Fruit fly (Drosophila melanogaster): ENCODE measurements around the gene rdgB.

The rdgB gene

dm6 chrX:13783534-13783949 lies 21.0 kb downstream of the rdgB start, which contains the start of gene inaE (continued):
- TF ChIP-seq ara (GFP tag; IDR thresholded peaks at IDR 0.05): peak; percentile 30; the same call in 1 of the 2 replicates
- TF ChIP-seq chif (GFP tag; optimal IDR thresholded peaks at IDR 0.05): no peak
- no peak for TF ChIP-seq Spps (tag; optimal IDR thresholded peaks at IDR 0.05)
- TF ChIP-seq Dfd (GFP tag; optimal IDR thresholded peaks at IDR 0.05): no peak
- peak; percentile 88 for TF ChIP-seq CG14710 (tag; optimal IDR thresholded peaks at IDR 0.05)
- TF ChIP-seq Hr78 (GFP tag; optimal IDR thresholded peaks at IDR 0.05): no peak
- TF ChIP-seq D19A (tag; optimal IDR thresholded peaks at IDR 0.05): peak; percentile 3
- no peak for TF ChIP-seq cato (GFP tag; optimal IDR thresholded peaks at IDR 0.05; ENCODE audit: borderline replicate concordance)
- TF ChIP-seq en (GFP tag; optimal IDR thresholded peaks at IDR 0.05): no peak
- no peak for TF ChIP-seq HmgD (GFP tag; optimal IDR thresholded peaks at IDR 0.05)
- peak in 1 of 3 experiments; percentile 63 for TF ChIP-seq Stat92E (GFP tag; optimal IDR thresholded peaks at IDR 0.05)
- TF ChIP-seq ham (GFP tag; IDR thresholded peaks at IDR 0.05): no peak
- TF ChIP-seq Scr (GFP tag; IDR thresholded peaks at IDR 0.05; ENCODE audit: partially characterized antibody): peak; percentile 41
- TF ChIP-seq Max (GFP tag; optimal IDR thresholded peaks at IDR 0.05): no peak
- peak; percentile 17 for TF ChIP-seq MESR4 (GFP tag; optimal IDR thresholded peaks at IDR 0.05)
- TF ChIP-seq CG8765 (GFP tag; IDR thresholded peaks at IDR 0.05): no peak
- TF ChIP-seq grn (GFP tag; optimal IDR thresholded peaks at IDR 0.05): peak; percentile 14
- no peak for TF ChIP-seq ind (GFP tag; optimal IDR thresholded peaks at IDR 0.05)
- no peak for TF ChIP-seq CG14667 (GFP tag; IDR thresholded peaks at IDR 0.05)
- no peak for TF ChIP-seq sd (tag; optimal IDR thresholded peaks at IDR 0.05)
- TF ChIP-seq CG15011 (GFP tag; optimal IDR thresholded peaks at IDR 0.05): no peak
- peak; percentile 22 to 91 for TF ChIP-seq crp (GFP tag; optimal IDR thresholded peaks at IDR 0.05)
- no peak for TF ChIP-seq CG16863 (GFP tag; optimal IDR thresholded peaks at IDR 0.05)
- TF ChIP-seq nerfin-1 (tag; optimal IDR thresholded peaks at IDR 0.05): no peak
- TF ChIP-seq Deaf1 (tag; optimal IDR thresholded peaks at IDR 0.05): peak; percentile 10
- no peak for TF ChIP-seq TFAM (GFP tag; optimal IDR thresholded peaks at IDR 0.05)
- TF ChIP-seq Poxn (GFP tag; IDR thresholded peaks at IDR 0.05): no peak
- TF ChIP-seq Bgb (GFP tag; IDR thresholded peaks at IDR 0.05; ENCODE audit: partially characterized antibody): peak; percentile 80
- TF ChIP-seq pnt (GFP tag; optimal IDR thresholded peaks at IDR 0.05): no peak
- peak; percentile 73 for TF ChIP-seq bbx (GFP tag; IDR thresholded peaks at IDR 0.05; ENCODE audit: partially characterized antibody)
- TF ChIP-seq CG16779 (GFP tag; IDR thresholded peaks at IDR 0.05): no peak
- TF ChIP-seq dmrt99B (tag; optimal IDR thresholded peaks at IDR 0.05): no peak
- no peak for TF ChIP-seq CG4730 (GFP tag; IDR thresholded peaks at IDR 0.05)
- no peak for TF ChIP-seq dmrt11E (tag; optimal IDR thresholded peaks at IDR 0.05)
- no peak for TF ChIP-seq CG18262 (tag; optimal IDR thresholded peaks at IDR 0.05)
- TF ChIP-seq CG6683 (GFP tag; optimal IDR thresholded peaks at IDR 0.05): no peak
- no peak for TF ChIP-seq slbo (GFP tag; IDR thresholded peaks at IDR 0.05)
- TF ChIP-seq CG18764 (GFP tag; optimal IDR thresholded peaks at IDR 0.05): no peak
- peak; percentile 45; the same call in 1 of the 3 replicates for TF ChIP-seq knrl (GFP tag; IDR thresholded peaks at IDR 0.05; ENCODE audit: partially characterized antibody)
- TF ChIP-seq tup (GFP tag; optimal IDR thresholded peaks at IDR 0.05): no peak
- peak; percentile 60; the same call in 1 of the 2 replicates for TF ChIP-seq vvl (GFP tag; IDR thresholded peaks at IDR 0.05)
- no peak for TF ChIP-seq gsb (GFP tag; IDR thresholded peaks at IDR 0.05)
- TF ChIP-seq CG12219 (GFP tag; optimal IDR thresholded peaks at IDR 0.05): no peak
- TF ChIP-seq trh (GFP tag; optimal IDR thresholded peaks at IDR 0.05): no peak
- TF ChIP-seq insv (GFP tag; optimal IDR thresholded peaks at IDR 0.05): no peak
- TF ChIP-seq CG10274 (GFP tag; optimal IDR thresholded peaks at IDR 0.05): no peak
- TF ChIP-seq CG8290 (GFP tag; optimal IDR thresholded peaks at IDR 0.05): no peak
- peak in 1 of 2 experiments; percentile 63 for TF ChIP-seq CG8290 (tag; optimal IDR thresholded peaks at IDR 0.05)
- peak; percentile 43 for TF ChIP-seq BtbVII (GFP tag; optimal IDR thresholded peaks at IDR 0.05)
- peak; percentile 43 for TF ChIP-seq Sry-δ (GFP tag; optimal IDR thresholded peaks at IDR 0.05)
- TF ChIP-seq CG11504 (tag; optimal IDR thresholded peaks at IDR 0.05): peak; percentile 16
